Worm (Caenorhabditis elegans): ENCODE results near the gene cnc-3.

- TF ChIP-seq nhr-77 (tag; optimal IDR thresholded peaks at IDR 0.05) = no peak
- TF ChIP-seq mep-1 (tag; optimal IDR thresholded peaks at IDR 0.05) = no peak
- no peak for TF ChIP-seq unc-62 (GFP tag; optimal IDR thresholded peaks at IDR 0.05)
- TF ChIP-seq aly-2 (tag; optimal IDR thresholded peaks at IDR 0.05) = no peak
- no peak for TF ChIP-seq hpl-2 (GFP tag; optimal IDR thresholded peaks at IDR 0.05)
- no peak for TF ChIP-seq ceh-8 (GFP tag; optimal IDR thresholded peaks at IDR 0.05)
- no peak for TF ChIP-seq skn-1 (tag; optimal IDR thresholded peaks at IDR 0.05)
- no peak for TF ChIP-seq tbx-2 (tag; optimal IDR thresholded peaks at IDR 0.05)
- TF ChIP-seq nhr-237 (tag; optimal IDR thresholded peaks at IDR 0.05) = no peak
- no peak for TF ChIP-seq egl-27 (tag; optimal IDR thresholded peaks at IDR 0.05)
Measured at ce11 chrV:1495334-1495733, 47.5 kb downstream of the cnc-3 start, which contains the start of gene C38C3.3.

All from whole organism, L1 larva.